Worm (Caenorhabditis elegans): ENCODE data around the gene asm-1.

Gene asm-1

DNA sequence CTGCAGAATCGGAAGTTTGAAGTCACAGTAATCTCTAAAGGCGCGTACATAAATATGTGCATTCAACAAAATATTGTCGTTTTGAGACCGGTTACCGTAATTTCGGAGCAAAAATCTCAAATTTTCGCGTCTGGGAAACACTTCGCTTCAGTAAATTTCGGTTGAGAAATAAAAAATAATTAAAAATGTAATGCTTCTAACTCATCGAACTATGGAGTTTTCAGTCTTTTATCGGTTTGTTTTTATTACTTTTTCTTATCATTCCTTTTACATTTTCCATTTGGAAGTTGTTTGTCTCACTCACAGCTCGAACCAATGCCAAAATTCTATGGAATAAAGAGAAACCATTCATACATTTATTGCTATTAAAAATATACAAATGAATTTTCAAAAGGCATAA is 21.7 kb upstream of the asm-1 start (continued):
- no peak for TF ChIP-seq sdz-38 (tag; optimal IDR thresholded peaks at IDR 0.05)
- TF ChIP-seq hmg-1.2 (GFP tag; IDR thresholded peaks at IDR 0.05) = peak; percentile 42
- peak; percentile 44 for TF ChIP-seq lin-54 (GFP tag; optimal IDR thresholded peaks at IDR 0.05)
- peak; percentile 56 for TF ChIP-seq athp-1 (tag; optimal IDR thresholded peaks at IDR 0.05)
- 0 out of 2 replicates have a peak, but pooled peaks have one; percentile 49 for TF ChIP-seq madf-3 (GFP tag; IDR thresholded peaks at IDR 0.05)
- TF ChIP-seq ztf-22 (GFP tag; optimal IDR thresholded peaks at IDR 0.05) = no peak
- no peak for TF ChIP-seq sptf-2 (GFP tag; optimal IDR thresholded peaks at IDR 0.05)
- TF ChIP-seq atf-7 (tag; optimal IDR thresholded peaks at IDR 0.05) = no peak
- TF ChIP-seq F22D6.2 (tag; optimal IDR thresholded peaks at IDR 0.05) = no peak
- TF ChIP-seq F39B2.1 (GFP tag; IDR thresholded peaks at IDR 0.05) = no peak
- TF ChIP-seq ztf-26 (tag; optimal IDR thresholded peaks at IDR 0.05) = peak; percentile 59
- no peak for TF ChIP-seq rpc-1 (optimal IDR thresholded peaks at IDR 0.05)
- TF ChIP-seq rpc-1 (tag; optimal IDR thresholded peaks at IDR 0.05) = no peak
- no peak for TF ChIP-seq lag-1 (GFP tag; IDR thresholded peaks at IDR 0.05)
- TF ChIP-seq nhr-120 (GFP tag; IDR thresholded peaks at IDR 0.05) = no peak
- no peak for TF ChIP-seq zfh-2 (GFP tag; conservative IDR thresholded peaks at IDR 0.05)
- TF ChIP-seq ceh-40 (GFP tag; IDR thresholded peaks at IDR 0.05) = no peak
- no peak for TF ChIP-seq ceh-58 (GFP tag; IDR thresholded peaks at IDR 0.05)
- peak; percentile 44 for TF ChIP-seq him-1 (tag; optimal IDR thresholded peaks at IDR 0.05)
- TF ChIP-seq lsy-27 (tag; optimal IDR thresholded peaks at IDR 0.05; ENCODE audit: borderline replicate concordance, insufficient read depth) = no peak
- no peak for TF ChIP-seq nfya-1 (tag; optimal IDR thresholded peaks at IDR 0.05; ENCODE audit: borderline replicate concordance, insufficient read depth)
- no peak; the same call in 1 of the 2 replicates for TF ChIP-seq hmg-20 (GFP tag; IDR thresholded peaks at IDR 0.05)
- TF ChIP-seq K11D2.4 (GFP tag; IDR thresholded peaks at IDR 0.05) = peak; percentile 81
- TF ChIP-seq bed-2 (GFP tag; IDR thresholded peaks at IDR 0.05) = no peak
- TF ChIP-seq sea-2 (GFP tag; IDR thresholded peaks at IDR 0.05) = no peak
- no peak for TF ChIP-seq egl-18 (GFP tag; IDR thresholded peaks at IDR 0.05)
- 0 out of 2 replicates have a peak, but pooled peaks have one; percentile 21 for TF ChIP-seq B0019.2 (GFP tag; conservative IDR thresholded peaks at IDR 0.05)
- no peak for TF ChIP-seq attf-3 (GFP tag; conservative IDR thresholded peaks at IDR 0.05)
- TF ChIP-seq B0261.1 (tag; optimal IDR thresholded peaks at IDR 0.05) = no peak
- TF ChIP-seq dox-1 (GFP tag; IDR thresholded peaks at IDR 0.05) = no peak
- peak; percentile 73 for TF ChIP-seq tlf-1 (GFP tag; optimal IDR thresholded peaks at IDR 0.05)
- TF ChIP-seq K12H6.12 (tag; optimal IDR thresholded peaks at IDR 0.05) = peak; percentile 34
- no peak for TF ChIP-seq F49E8.2 (tag; optimal IDR thresholded peaks at IDR 0.05; ENCODE audit: insufficient read depth)
- no peak for TF ChIP-seq snpc-3.4 (tag; optimal IDR thresholded peaks at IDR 0.05)
- TF ChIP-seq nhr-179 (tag; optimal IDR thresholded peaks at IDR 0.05) = no peak
- TF ChIP-seq T26A5.8 (tag; optimal IDR thresholded peaks at IDR 0.05) = no peak
- no peak for TF ChIP-seq F23B12.7 (tag; optimal IDR thresholded peaks at IDR 0.05; ENCODE audit: insufficient read depth)
- no peak for TF ChIP-seq aptf-2 (GFP tag; conservative IDR thresholded peaks at IDR 0.05)
- peak; percentile 21 for TF ChIP-seq chd-7 (tag; optimal IDR thresholded peaks at IDR 0.05)
- no peak for TF ChIP-seq rcor-1 (GFP tag; IDR thresholded peaks at IDR 0.05)
- no peak for TF ChIP-seq gei-17 (GFP tag; optimal IDR thresholded peaks at IDR 0.05)
- TF ChIP-seq ceh-100 (GFP tag; IDR thresholded peaks at IDR 0.05) = no peak
- peak in 1 of 3 experiments; percentile 32 for TF ChIP-seq lin-35 (GFP tag; optimal IDR thresholded peaks at IDR 0.05)
- TF ChIP-seq let-526 (GFP tag; IDR thresholded peaks at IDR 0.05) = no peak
- TF ChIP-seq dpff-1 (tag; optimal IDR thresholded peaks at IDR 0.05) = no peak
- TF ChIP-seq ama-1 (optimal IDR thresholded peaks at IDR 0.05) = peak; percentile 57
- no peak for TF ChIP-seq ama-1 (GFP tag; optimal IDR thresholded peaks at IDR 0.05)
- TF ChIP-seq cebp-2 (GFP tag; IDR thresholded peaks at IDR 0.05) = 0 out of 2 replicates have a peak, but pooled peaks have one; percentile 24
- TF ChIP-seq mxl-1 (tag; optimal IDR thresholded peaks at IDR 0.05) = no peak
- no peak for TF ChIP-seq aptf-3 (GFP tag; IDR thresholded peaks at IDR 0.05)
- no peak for TF ChIP-seq unc-62 (GFP tag; optimal IDR thresholded peaks at IDR 0.05)

Measured in whole organism, young adult.